Fruit fly (Drosophila melanogaster): Measurements from ENCODE around the gene CG5849.

- TF ChIP-seq CTCF (optimal IDR thresholded peaks at IDR 0.05) (no peak), CG8478 (optimal IDR thresholded peaks at IDR 0.05) (no peak)
Measured at dm6 chr3R:21793760-21794159, 53.9 kb downstream of the CG5849 start.
